Fruit fly (Drosophila melanogaster): ENCODE results near the gene CG17906.

CG17906 gene

dm6 chr2L:9011543-9012238 lies 17.5 kb downstream of the CG17906 start, which contains the start of gene CG13102:
TSS of gene CG13102 (plus strand) at chr2L:9012188.
- TF ChIP-seq EcR (GFP tag; optimal IDR thresholded peaks at IDR 0.05) (no peak), Snoo (tag; optimal IDR thresholded peaks at IDR 0.05) (no peak), CG4496 (GFP tag; IDR thresholded peaks at IDR 0.05) (no peak), CG8159 (tag; optimal IDR thresholded peaks at IDR 0.05) (no peak), gl (tag; optimal IDR thresholded peaks at IDR 0.05) (no peak), Pif1B (GFP tag; optimal IDR thresholded peaks at IDR 0.05) (no peak), CG10348 (GFP tag; IDR thresholded peaks at IDR 0.05) (no peak), D1 (tag; optimal IDR thresholded peaks at IDR 0.05) (no peak), CG8301 (tag; optimal IDR thresholded peaks at IDR 0.05) (no peak), CG14655 (GFP tag; optimal IDR thresholded peaks at IDR 0.05) (no peak), CG34367 (tag; optimal IDR thresholded peaks at IDR 0.05) (no peak), CG9948 (tag; optimal IDR thresholded peaks at IDR 0.05) (no peak), rn (GFP tag; IDR thresholded peaks at IDR 0.05) (no peak)

- no peak for TF ChIP-seq CG34367 (tag; optimal IDR thresholded peaks at IDR 0.05)
- no peak for TF ChIP-seq gl (tag; optimal IDR thresholded peaks at IDR 0.05)
- TF ChIP-seq CG14655 (GFP tag; optimal IDR thresholded peaks at IDR 0.05) = no peak
- no peak for TF ChIP-seq CG9948 (tag; optimal IDR thresholded peaks at IDR 0.05)
- TF ChIP-seq CG8159 (tag; optimal IDR thresholded peaks at IDR 0.05) = no peak
- no peak for TF ChIP-seq CG15710 (tag; optimal IDR thresholded peaks at IDR 0.05)
- TF ChIP-seq Pif1B (GFP tag; optimal IDR thresholded peaks at IDR 0.05) = no peak
- TF ChIP-seq Snoo (tag; optimal IDR thresholded peaks at IDR 0.05) = no peak
- TF ChIP-seq CG4496 (GFP tag; IDR thresholded peaks at IDR 0.05) = no peak
- TF ChIP-seq fd96Ca (GFP tag; IDR thresholded peaks at IDR 0.05) = no peak
- TF ChIP-seq CG8301 (tag; optimal IDR thresholded peaks at IDR 0.05) = no peak
- TF ChIP-seq Ets98B (GFP tag; IDR thresholded peaks at IDR 0.05) = no peak
- no peak for TF ChIP-seq CG10348 (GFP tag; IDR thresholded peaks at IDR 0.05)
- TF ChIP-seq CG12605 (GFP tag; IDR thresholded peaks at IDR 0.05) = no peak
- TF ChIP-seq EcR (GFP tag; optimal IDR thresholded peaks at IDR 0.05) = no peak
- TF ChIP-seq Pif1A (GFP tag; optimal IDR thresholded peaks at IDR 0.05) = no peak
These were observed 19.8 kb downstream of the CG17906 start, which contains the start of gene Rcd-1r for dm6 chr2L:9013968-9014367. TSS of gene Rcd-1r (minus strand) at chr2L:9014068.

- no peak for TF ChIP-seq CG4496 (GFP tag; IDR thresholded peaks at IDR 0.05)
- no peak for TF ChIP-seq CG15710 (tag; optimal IDR thresholded peaks at IDR 0.05)
- no peak for TF ChIP-seq CG34367 (tag; optimal IDR thresholded peaks at IDR 0.05)
- no peak for TF ChIP-seq fd96Ca (GFP tag; IDR thresholded peaks at IDR 0.05)
- TF ChIP-seq Pif1B (GFP tag; optimal IDR thresholded peaks at IDR 0.05) = no peak
- TF ChIP-seq CG32121 (GFP tag; IDR thresholded peaks at IDR 0.05) = no peak
- TF ChIP-seq EcR (GFP tag; optimal IDR thresholded peaks at IDR 0.05) = no peak
These were observed 25.2 kb downstream of the CG17906 start for dm6 chr2L:9019438-9019837.

dm6 chr2L:9026157-9026556 lies 32.0 kb downstream of the CG17906 start:
- TF ChIP-seq CG8159 (tag; optimal IDR thresholded peaks at IDR 0.05) (no peak), fd96Ca (GFP tag; IDR thresholded peaks at IDR 0.05) (no peak), CG15710 (tag; optimal IDR thresholded peaks at IDR 0.05) (no peak), CG4496 (GFP tag; IDR thresholded peaks at IDR 0.05) (no peak), EcR (GFP tag; optimal IDR thresholded peaks at IDR 0.05) (no peak), CG32121 (GFP tag; IDR thresholded peaks at IDR 0.05) (no peak), CG9948 (tag; optimal IDR thresholded peaks at IDR 0.05) (no peak), CG34367 (tag; optimal IDR thresholded peaks at IDR 0.05) (no peak), Snoo (tag; optimal IDR thresholded peaks at IDR 0.05) (no peak), Pif1B (GFP tag; optimal IDR thresholded peaks at IDR 0.05) (no peak), gl (tag; optimal IDR thresholded peaks at IDR 0.05) (no peak), Ets98B (GFP tag; IDR thresholded peaks at IDR 0.05) (no peak)

dm6 chr2L:9031736-9032135 lies 37.5 kb downstream of the CG17906 start, which contains the start of gene CG9582:
TSS of gene CG9582 (minus strand) at chr2L:9031836.
- TF ChIP-seq CG14655 (GFP tag; optimal IDR thresholded peaks at IDR 0.05) = no peak
- no peak for TF ChIP-seq rn (GFP tag; IDR thresholded peaks at IDR 0.05)
- TF ChIP-seq Ets98B (GFP tag; IDR thresholded peaks at IDR 0.05) = no peak
- no peak for TF ChIP-seq D1 (tag; optimal IDR thresholded peaks at IDR 0.05)
- TF ChIP-seq CG9948 (tag; optimal IDR thresholded peaks at IDR 0.05) = no peak
- no peak for TF ChIP-seq CG8159 (tag; optimal IDR thresholded peaks at IDR 0.05)
- TF ChIP-seq CG10348 (GFP tag; IDR thresholded peaks at IDR 0.05) = no peak
- TF ChIP-seq CG4496 (GFP tag; IDR thresholded peaks at IDR 0.05) = no peak
